Fruit fly (Drosophila melanogaster): Measurements from ENCODE around the gene CG32486.
A peak's percentile ranks its signal among the peaks of the same experiment; 100 is the strongest.

CG32486 gene

dm6 chr3L:3071675-3072583 is 1.3 kb upstream of the CG32486 start (continued):
- TF ChIP-seq CG15011 (GFP tag; optimal IDR thresholded peaks at IDR 0.05) (no peak), chinmo (GFP tag; IDR thresholded peaks at IDR 0.05; ENCODE audit: partially characterized antibody) (0 out of 4 replicates have a peak, but pooled peaks have one; percentile 46), pb (GFP tag; optimal IDR thresholded peaks at IDR 0.05) (no peak), tll (GFP tag; optimal IDR thresholded peaks at IDR 0.05) (no peak), CG4360 (GFP tag; IDR thresholded peaks at IDR 0.05) (peak; percentile 46; the same call in 1 of the 2 replicates), en (GFP tag; optimal IDR thresholded peaks at IDR 0.05) (no peak), Oli (tag; optimal IDR thresholded peaks at IDR 0.05) (no peak), CG10431 (GFP tag; optimal IDR thresholded peaks at IDR 0.05) (peak; percentile 56), MESR4 (GFP tag; optimal IDR thresholded peaks at IDR 0.05) (no peak), croc (GFP tag; conservative IDR thresholded peaks at IDR 0.05) (no peak), hth (optimal IDR thresholded peaks at IDR 0.05) (no peak), CG6813 (GFP tag; optimal IDR thresholded peaks at IDR 0.05) (peak; percentile 8), CG7372 (GFP tag; IDR thresholded peaks at IDR 0.05) (no peak), gem (tag; optimal IDR thresholded peaks at IDR 0.05) (peak; percentile 46), Hsf (GFP tag; optimal IDR thresholded peaks at IDR 0.05) (no peak), crol (GFP tag; IDR thresholded peaks at IDR 0.05) (peak; percentile 90), CG18619 (GFP tag; optimal IDR thresholded peaks at IDR 0.05) (peak; percentile 18), CG11696 (GFP tag; IDR thresholded peaks at IDR 0.05) (0 out of 2 replicates have a peak, but pooled peaks have one; percentile 14), H2.0 (GFP tag; IDR thresholded peaks at IDR 0.05) (no peak), tna (GFP tag; IDR thresholded peaks at IDR 0.05; ENCODE audit: partially characterized antibody) (0 out of 2 replicates have a peak, but pooled peaks have one; percentile 8), TFAM (GFP tag; optimal IDR thresholded peaks at IDR 0.05) (no peak), CG4707 (GFP tag; optimal IDR thresholded peaks at IDR 0.05) (no peak), ci (GFP tag; IDR thresholded peaks at IDR 0.05) (peak; percentile 26; the same call in 1 of the 3 replicates), az2 (GFP tag; optimal IDR thresholded peaks at IDR 0.05) (no peak), CG2678 (tag; optimal IDR thresholded peaks at IDR 0.05) (peak; percentile 29), Sox100B (GFP tag; optimal IDR thresholded peaks at IDR 0.05) (no peak), lab (GFP tag; optimal IDR thresholded peaks at IDR 0.05) (peak; percentile 47), Hr39 (optimal IDR thresholded peaks at IDR 0.05) (no peak), vvl (GFP tag; IDR thresholded peaks at IDR 0.05) (no peak), Hmr (GFP tag; optimal IDR thresholded peaks at IDR 0.05) (no peak), hkb (optimal IDR thresholded peaks at IDR 0.05) (no peak), hkb (GFP tag; IDR thresholded peaks at IDR 0.05) (0 out of 2 replicates have a peak, but pooled peaks have one; percentile 8), zen2 (GFP tag; IDR thresholded peaks at IDR 0.05; ENCODE audit: partially characterized antibody) (no peak), ab (GFP tag; optimal IDR thresholded peaks at IDR 0.05) (no peak), CG8281 (tag; optimal IDR thresholded peaks at IDR 0.05) (no peak), sug (tag; optimal IDR thresholded peaks at IDR 0.05) (peak; percentile 41), CoRest (tag; optimal IDR thresholded peaks at IDR 0.05) (peak; percentile 26)

- no peak for TF ChIP-seq CG34224 (GFP tag; IDR thresholded peaks at IDR 0.05; ENCODE audit: partially characterized antibody)
- TF ChIP-seq crol (GFP tag; IDR thresholded peaks at IDR 0.05), result peak; percentile 92
- TF ChIP-seq CG7271 (tag; optimal IDR thresholded peaks at IDR 0.05), result no peak
- TF ChIP-seq Elba2 (GFP tag; optimal IDR thresholded peaks at IDR 0.05), result no peak
- no peak for TF ChIP-seq CG6689 (GFP tag; IDR thresholded peaks at IDR 0.05)
- no peak for TF ChIP-seq CrebB (tag; optimal IDR thresholded peaks at IDR 0.05)
- TF ChIP-seq lab (GFP tag; optimal IDR thresholded peaks at IDR 0.05), result no peak
- TF ChIP-seq Usf (GFP tag; optimal IDR thresholded peaks at IDR 0.05), result no peak
- TF ChIP-seq CG11093 (GFP tag; IDR thresholded peaks at IDR 0.05), result no peak
- peak; percentile 95; the same call in 3 of the 4 replicates for TF ChIP-seq chinmo (GFP tag; IDR thresholded peaks at IDR 0.05; ENCODE audit: partially characterized antibody)
- TF ChIP-seq Gsc (GFP tag; IDR thresholded peaks at IDR 0.05), result no peak
- TF ChIP-seq CG13123 (GFP tag; optimal IDR thresholded peaks at IDR 0.05), result no peak
- no peak for TF ChIP-seq cwo (GFP tag; optimal IDR thresholded peaks at IDR 0.05)
- no peak for TF ChIP-seq al (GFP tag; IDR thresholded peaks at IDR 0.05)
- TF ChIP-seq pros (GFP tag; optimal IDR thresholded peaks at IDR 0.05), result peak; percentile 88
- TF ChIP-seq CG18619 (GFP tag; optimal IDR thresholded peaks at IDR 0.05), result no peak
- no peak for TF ChIP-seq Ptx1 (GFP tag; IDR thresholded peaks at IDR 0.05)
Measured at dm6 chr3L:3069774-3070173, 865 bp downstream of the CG32486 start.

Measured in whole organism, embryonic.